Fruit fly (Drosophila melanogaster) whole organism, embryonic: ENCODE data around the gene CG3513.

Experiments
- CG11456 ChIP-seq: fragments of 200-800 bp; sonication (Bioruptor generic); IDR thresholded peaks from 3 replicates; pipeline ENCODE4 v1.3.6; 2022; ENCODE audit warnings: missing biosample characterization, missing genetic modification characterization
- CG3065 ChIP-seq: fragments of 200-800 bp; sonication (Bioruptor generic); optimal IDR thresholded peaks from 2 replicates; lab custom pipeline; 2016; ENCODE audit warnings: missing biosample characterization, missing genetic modification characterization
- CG33213 ChIP-seq: fragments of 200-800 bp; sonication (Bioruptor generic); optimal IDR thresholded peaks from 3 replicates; lab custom pipeline; 2016; ENCODE audit warnings: missing biosample characterization, missing genetic modification characterization
- NFAT ChIP-seq: fragments of 200-800 bp; sonication (Bioruptor generic); IDR thresholded peaks from 2 replicates; pipeline ENCODE4 v1.3.6; 2022; ENCODE audit warnings: missing biosample characterization, missing genetic modification characterization
- NfI ChIP-seq: fragments of 200-800 bp; sonication (Bioruptor generic); optimal IDR thresholded peaks from 3 replicates; lab custom pipeline; 2018; ENCODE audit warnings: missing biosample characterization, mild to moderate bottlenecking, missing genetic modification characterization, moderate library complexity
- cwo ChIP-seq: fragments of 200-800 bp; sonication (Bioruptor generic); optimal IDR thresholded peaks from 3 replicates; lab custom pipeline; 2017; ENCODE audit warnings: missing biosample characterization, missing genetic modification characterization, mild to moderate bottlenecking, moderate library complexity, missing genetic modification reagents
- dysf ChIP-seq: fragments of 200-800 bp; sonication (Bioruptor generic); IDR thresholded peaks from 3 replicates; pipeline ENCODE4 v1.3.6; 2022; ENCODE audit warnings: missing biosample characterization, missing genetic modification characterization
- tgo ChIP-seq: fragments of 200-800 bp; sonication (Bioruptor generic); IDR thresholded peaks from 3 replicates; pipeline ENCODE4 v1.3.6; 2022; ENCODE audit warnings: missing biosample characterization, missing genetic modification characterization

DNA sequence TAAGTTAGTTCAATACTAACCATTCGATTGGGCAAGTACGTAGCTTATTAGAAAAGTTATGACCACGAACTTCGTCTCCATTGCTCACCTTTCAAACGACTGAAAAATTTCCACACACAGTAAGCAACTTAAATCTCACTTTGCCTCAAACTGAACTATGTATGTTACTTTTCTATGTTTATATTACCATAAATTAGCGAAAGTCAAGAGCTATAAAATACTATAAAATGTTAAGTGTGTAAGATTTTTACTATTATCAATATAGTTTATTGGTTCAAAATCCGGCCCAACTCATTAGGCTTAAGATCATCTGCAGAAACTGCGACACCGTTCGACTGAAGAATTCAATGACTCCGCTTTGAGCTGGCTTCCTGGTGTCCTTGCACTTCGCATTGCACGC lies 24.5 kb downstream of the CG3513 start, which contains the start of gene Sfp24Ba:
- TF ChIP-seq tgo = no peak
- no peak for TF ChIP-seq NfI
- TF ChIP-seq CG33213 = no peak
- no peak for TF ChIP-seq CG11456
- no peak for TF ChIP-seq CG3065 (GFP tag; lab: Kevin White, UChicago)
- no peak for TF ChIP-seq cwo (GFP tag; lab: Kevin White, UChicago)
- TF ChIP-seq dysf = no peak
- no peak for TF ChIP-seq NFAT (GFP tag; lab: Robert Waterston, UW)
